Worm (Caenorhabditis elegans): ENCODE measurements around the gene C55C3.1.

DNA sequence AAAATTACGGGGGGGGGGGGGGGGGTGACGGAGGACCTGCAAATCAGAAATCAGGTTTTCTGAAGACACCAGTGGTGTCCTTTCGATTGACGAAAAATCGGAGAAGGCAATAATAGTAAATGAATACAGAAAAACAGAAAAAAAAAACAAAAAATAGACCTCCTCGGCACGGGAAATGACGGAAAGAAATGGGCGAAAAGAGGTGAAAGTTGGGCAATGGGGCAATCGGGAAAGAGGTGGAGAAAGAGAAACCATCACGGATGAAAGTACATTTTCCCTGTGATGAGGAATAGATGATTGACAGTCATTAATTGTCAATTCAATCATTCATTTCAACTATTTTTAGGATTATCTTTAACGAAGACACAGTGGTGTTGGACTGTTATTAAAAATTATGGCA lies 5.0 kb upstream of the C55C3.1 start:
- no peak for TF ChIP-seq ref-1 (GFP tag; conservative IDR thresholded peaks at IDR 0.05)
- TF ChIP-seq ztf-29 (GFP tag; IDR thresholded peaks at IDR 0.05): no peak
- TF ChIP-seq ztf-23 (GFP tag; IDR thresholded peaks at IDR 0.05): no peak
- no peak for TF ChIP-seq flt-1 (GFP tag; IDR thresholded peaks at IDR 0.05)
- TF ChIP-seq T22C8.4 (GFP tag; IDR thresholded peaks at IDR 0.05): no peak
- no peak for TF ChIP-seq klf-2 (GFP tag; conservative IDR thresholded peaks at IDR 0.05)
- no peak for TF ChIP-seq cog-1 (tag; optimal IDR thresholded peaks at IDR 0.05)

Measured in whole organism, midembryonic.